Worm (Caenorhabditis elegans): ENCODE data around the gene unc-83.

unc-83 gene

DNA sequence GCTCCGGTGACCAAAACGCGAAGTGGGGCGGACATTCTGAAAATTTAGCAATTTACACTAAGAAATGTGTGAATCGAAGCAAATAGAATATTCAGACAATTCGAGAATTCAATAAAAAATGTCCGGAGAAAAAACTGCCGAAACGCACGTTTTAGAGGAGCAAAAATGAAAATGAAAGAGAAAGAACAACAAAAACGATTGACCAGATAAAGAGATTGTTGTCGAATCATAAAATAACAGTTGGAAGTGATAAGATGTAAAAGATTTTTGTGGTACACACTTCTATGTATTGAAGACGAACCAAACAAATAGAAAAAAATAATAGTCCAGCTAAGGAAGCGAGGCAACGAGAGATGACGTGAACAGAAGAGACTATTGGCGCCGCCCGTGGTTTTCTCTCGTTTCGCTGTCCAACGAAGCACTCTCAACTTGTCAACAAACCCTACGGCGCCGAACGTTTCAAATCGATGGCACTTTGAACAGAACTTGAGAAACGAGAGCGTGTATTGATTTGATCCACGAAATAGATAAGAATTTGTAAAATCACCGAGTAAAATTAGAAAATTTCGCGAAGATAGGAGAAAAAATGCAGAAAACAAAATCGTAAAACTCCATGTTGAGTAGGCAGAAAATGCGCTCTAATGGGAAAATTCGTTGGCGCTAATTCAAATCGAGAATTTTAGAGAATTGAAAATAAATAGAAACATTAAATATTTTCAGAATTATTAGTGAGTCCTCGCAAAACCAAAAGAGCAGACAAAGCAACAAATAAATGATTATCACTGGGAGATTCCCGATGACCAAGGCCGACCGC lies 51.8 kb downstream of the unc-83 start, which contains the start of gene mdh-1 (continued):
- TF ChIP-seq fkh-3 (tag; optimal IDR thresholded peaks at IDR 0.05) (no peak), madf-6 (GFP tag; IDR thresholded peaks at IDR 0.05) (no peak), nfyb-1 (GFP tag; IDR thresholded peaks at IDR 0.05) (peak; percentile 40; the same call in 1 of the 2 replicates), repo-1 (tag; optimal IDR thresholded peaks at IDR 0.05) (no peak), dpff-1 (tag; optimal IDR thresholded peaks at IDR 0.05) (no peak), madf-8 (GFP tag; conservative IDR thresholded peaks at IDR 0.05) (no peak), ztf-6 (GFP tag; IDR thresholded peaks at IDR 0.05) (no peak), lsl-1 (GFP tag; optimal IDR thresholded peaks at IDR 0.05) (no peak), pbrm-1 (GFP tag; IDR thresholded peaks at IDR 0.05) (0 out of 2 replicates have a peak, but pooled peaks have one; percentile 2), tbx-9 (tag; optimal IDR thresholded peaks at IDR 0.05; ENCODE audit: borderline replicate concordance) (no peak), mxl-1 (tag; optimal IDR thresholded peaks at IDR 0.05) (no peak), hsf-1 (GFP tag; IDR thresholded peaks at IDR 0.05) (no peak), B0261.1 (tag; optimal IDR thresholded peaks at IDR 0.05) (no peak), ekl-4 (GFP tag; IDR thresholded peaks at IDR 0.05) (no peak), rcor-1 (GFP tag; IDR thresholded peaks at IDR 0.05) (no peak), somi-1 (GFP tag; optimal IDR thresholded peaks at IDR 0.05) (no peak), cebp-2 (GFP tag; IDR thresholded peaks at IDR 0.05) (no peak), ceh-27 (GFP tag; optimal IDR thresholded peaks at IDR 0.05) (peak; percentile 26), unc-130 (GFP tag; optimal IDR thresholded peaks at IDR 0.05) (no peak), F39B2.1 (GFP tag; IDR thresholded peaks at IDR 0.05) (no peak), let-526 (GFP tag; IDR thresholded peaks at IDR 0.05) (peak; percentile 49; the same call in 1 of the 2 replicates), attf-3 (GFP tag; conservative IDR thresholded peaks at IDR 0.05) (no peak), nfya-1 (tag; optimal IDR thresholded peaks at IDR 0.05; ENCODE audit: borderline replicate concordance, insufficient read depth) (no peak), F37B4.10 (GFP tag; IDR thresholded peaks at IDR 0.05) (no peak), atf-7 (tag; optimal IDR thresholded peaks at IDR 0.05) (no peak), him-1 (tag; optimal IDR thresholded peaks at IDR 0.05) (no peak), nfya-2 (GFP tag; IDR thresholded peaks at IDR 0.05) (no peak), F52B5.7 (tag; optimal IDR thresholded peaks at IDR 0.05) (no peak), egl-18 (GFP tag; IDR thresholded peaks at IDR 0.05) (no peak), B0336.3 (GFP tag; IDR thresholded peaks at IDR 0.05) (no peak), K12H6.12 (tag; optimal IDR thresholded peaks at IDR 0.05) (peak; percentile 4), mcd-1 (GFP tag; IDR thresholded peaks at IDR 0.05) (peak; percentile 44; the same call in 1 of the 2 replicates), F10E7.11 (tag; optimal IDR thresholded peaks at IDR 0.05) (no peak), bed-1 (GFP tag; IDR thresholded peaks at IDR 0.05) (no peak), attf-5 (GFP tag; optimal IDR thresholded peaks at IDR 0.05) (peak; percentile 8), snpc-4 (GFP tag; optimal IDR thresholded peaks at IDR 0.05) (no peak), snpc-4 (tag; optimal IDR thresholded peaks at IDR 0.05) (no peak), F22D6.2 (tag; optimal IDR thresholded peaks at IDR 0.05) (no peak), cebp-1 (GFP tag; IDR thresholded peaks at IDR 0.05) (no peak), cebp-1 (tag; optimal IDR thresholded peaks at IDR 0.05) (no peak), pha-4 (tag; optimal IDR thresholded peaks at IDR 0.05) (peak; percentile 77), T26A5.8 (tag; optimal IDR thresholded peaks at IDR 0.05) (no peak), tlf-1 (GFP tag; optimal IDR thresholded peaks at IDR 0.05) (no peak), lin-26 (GFP tag; IDR thresholded peaks at IDR 0.05) (no peak), hmg-1.2 (GFP tag; IDR thresholded peaks at IDR 0.05) (no peak), ztf-22 (GFP tag; optimal IDR thresholded peaks at IDR 0.05) (no peak), lin-35 (GFP tag; optimal IDR thresholded peaks at IDR 0.05) (no peak), nhr-120 (GFP tag; IDR thresholded peaks at IDR 0.05) (no peak), ztf-3 (GFP tag; optimal IDR thresholded peaks at IDR 0.05) (no peak)

All from whole organism, young adult.